Worm (Caenorhabditis elegans): Measurements from ENCODE around the gene ZK616.61.

Gene ZK616.61

ce11 chrIV:5385020-5385419, 20.4 kb upstream of the ZK616.61 start, which contains the start of gene F41H10.12:
F41H10.12 (plus strand) TSS chrIV:5385320.
- TF ChIP-seq zag-1 (tag; optimal IDR thresholded peaks at IDR 0.05) = no peak

ce11 chrIV:5388477-5389065, 16.9 kb upstream of the ZK616.61 start, which contains the start of gene elo-6:
elo-6 (minus strand) TSS chrIV:5388559.
- peak; percentile 32 for TF ChIP-seq blmp-1 (tag; optimal IDR thresholded peaks at IDR 0.05)
- TF ChIP-seq mab-9 (GFP tag; IDR thresholded peaks at IDR 0.05) = no peak
- peak; percentile 59 for TF ChIP-seq elt-2 (tag; optimal IDR thresholded peaks at IDR 0.05)
- TF ChIP-seq lin-39 (tag; optimal IDR thresholded peaks at IDR 0.05) = no peak
- TF ChIP-seq C16A3.4 (tag; optimal IDR thresholded peaks at IDR 0.05) = no peak
- TF ChIP-seq jun-1 (tag; optimal IDR thresholded peaks at IDR 0.05) = no peak
- TF ChIP-seq tbx-2 (tag; optimal IDR thresholded peaks at IDR 0.05) = peak; percentile 1
- TF ChIP-seq mep-1 (tag; optimal IDR thresholded peaks at IDR 0.05) = peak; percentile 40
- TF ChIP-seq snu-23 (GFP tag; optimal IDR thresholded peaks at IDR 0.05) = peak; percentile 33
- peak; percentile 2 for TF ChIP-seq xbp-1 (tag; optimal IDR thresholded peaks at IDR 0.05)
- no peak for TF ChIP-seq ama-1 (optimal IDR thresholded peaks at IDR 0.05)
- TF ChIP-seq nhr-20 (tag; optimal IDR thresholded peaks at IDR 0.05) = peak; percentile 45
- peak; percentile 18 for TF ChIP-seq nhr-90 (tag; optimal IDR thresholded peaks at IDR 0.05; ENCODE audit: poor library complexity)
- peak; percentile 58 for TF ChIP-seq nhr-71 (tag; optimal IDR thresholded peaks at IDR 0.05)
- TF ChIP-seq mdl-1 (tag; optimal IDR thresholded peaks at IDR 0.05) = no peak
- TF ChIP-seq lsy-2 (tag; optimal IDR thresholded peaks at IDR 0.05) = peak in 1 of 2 experiments; percentile 32
- TF ChIP-seq nhr-77 (tag; optimal IDR thresholded peaks at IDR 0.05) = peak; percentile 43
- TF ChIP-seq nhr-85 (tag) = peak; percentile 84
- peak in 1 of 2 experiments; percentile 4 for TF ChIP-seq efl-1 (optimal IDR thresholded peaks at IDR 0.05)
- TF ChIP-seq efl-1 (GFP tag; optimal IDR thresholded peaks at IDR 0.05 in 1 of 2) = peak in 1 of 2 experiments; percentile 48
- TF ChIP-seq F16B12.6 (tag; optimal IDR thresholded peaks at IDR 0.05) = no peak
- peak in 1 of 2 experiments; percentile 46 for TF ChIP-seq lin-35 (GFP tag; optimal IDR thresholded peaks at IDR 0.05)
- TF ChIP-seq lin-14 (GFP tag; optimal IDR thresholded peaks at IDR 0.05) = peak; percentile 79
- TF ChIP-seq ceh-8 (GFP tag; optimal IDR thresholded peaks at IDR 0.05) = no peak

- TF ChIP-seq elt-3 (tag; optimal IDR thresholded peaks at IDR 0.05) (no peak), lin-14 (GFP tag; optimal IDR thresholded peaks at IDR 0.05) (peak; percentile 19), nhr-85 (tag) (peak; percentile 47)
These were observed 15.5 kb upstream of the ZK616.61 start for ce11 chrIV:5389951-5390350.

- TF ChIP-seq ama-1 (optimal IDR thresholded peaks at IDR 0.05) (no peak), C16A3.4 (tag; optimal IDR thresholded peaks at IDR 0.05) (no peak), efl-1 (optimal IDR thresholded peaks at IDR 0.05) (no peak), efl-1 (GFP tag; optimal IDR thresholded peaks at IDR 0.05 in 1 of 2) (no peak), lin-15B (tag; optimal IDR thresholded peaks at IDR 0.05) (no peak), swsn-7 (tag; optimal IDR thresholded peaks at IDR 0.05) (no peak), snu-23 (GFP tag; optimal IDR thresholded peaks at IDR 0.05) (no peak), fos-1 (tag; optimal IDR thresholded peaks at IDR 0.05) (no peak), zip-4 (GFP tag; optimal IDR thresholded peaks at IDR 0.05) (no peak), alr-1 (tag; optimal IDR thresholded peaks at IDR 0.05; ENCODE audit: borderline replicate concordance) (no peak), sup-37 (GFP tag; optimal IDR thresholded peaks at IDR 0.05) (no peak), ets-5 (GFP tag; IDR thresholded peaks at IDR 0.05) (no peak), ztf-11 (tag; optimal IDR thresholded peaks at IDR 0.05) (no peak)
These were observed 13.9 kb upstream of the ZK616.61 start, which contains the start of the genes htp-1 and ZK616.5 for ce11 chrIV:5391507-5392057. htp-1 (minus strand) TSS chrIV:5391557. ZK616.5 (plus strand) TSS chrIV:5391929.

- TF ChIP-seq nhr-71 (tag; optimal IDR thresholded peaks at IDR 0.05) (peak; percentile 18), elt-2 (tag; optimal IDR thresholded peaks at IDR 0.05) (peak; percentile 54), lin-35 (GFP tag; optimal IDR thresholded peaks at IDR 0.05) (peak in 1 of 2 experiments; percentile 43), dsc-1 (tag; optimal IDR thresholded peaks at IDR 0.05) (no peak)
These were observed 11.9 kb upstream of the ZK616.61 start for ce11 chrIV:5393566-5393965.

All from whole organism, L1 larva.